Worm (Caenorhabditis elegans) whole organism, L4 larva: ENCODE measurements around the gene enee-1.

Experiments used
- F37D6.2 ChIP-seq: sonication (generic microtip); optimal IDR thresholded peaks from 2 replicates; lab custom pipeline; 2016; ENCODE audit warnings: mild to moderate bottlenecking, missing genetic modification characterization, missing compliant biosample characterization
- R02D3.7 ChIP-seq: fragments of 150-350 bp; sonication (generic microtip); optimal IDR thresholded peaks from 3 replicates; lab custom pipeline; 2014; ENCODE audit warnings: missing biosample characterization, missing genetic modification characterization
- Y105C5A.15 ChIP-seq: fragments of 200-800 bp; sonication (Bioruptor generic); IDR thresholded peaks from 2 replicates; pipeline ENCODE4 v1.3.6; 2022; ENCODE audit warnings: missing genetic modification characterization, missing compliant biosample characterization
- Y5F2A.4 ChIP-seq: fragments of 200-800 bp; sonication (Bioruptor generic); optimal IDR thresholded peaks from 2 replicates; lab custom pipeline; 2018; ENCODE audit warnings: mild to moderate bottlenecking, missing genetic modification characterization, missing compliant biosample characterization
- ama-1 ChIP-seq: fragments of 150-350 bp; optimal IDR thresholded peaks from 2 replicates; lab custom pipeline; 2014; ENCODE audit warnings: inconsistent platforms, mixed read lengths
- cey-2 ChIP-seq: sonication (generic microtip); optimal IDR thresholded peaks from 3 replicates; lab custom pipeline; 2017; ENCODE audit warnings: missing genetic modification characterization, mild to moderate bottlenecking, missing compliant biosample characterization, antibody characterized with exemption, borderline replicate concordance; ENCODE audit not compliant: insufficient read depth
- daf-16 ChIP-seq, 3 experiments: sonication (generic microtip); optimal IDR thresholded peaks; 2 replicates each; lab custom pipeline; 2016 to 2017; ENCODE audit warnings: missing genetic modification characterization in 3 of 3, missing genetic modification reagents in 3 of 3, mild to moderate bottlenecking in 2 of 3, missing compliant biosample characterization in 2 of 3, missing biosample characterization in 1 of 3, moderate library complexity in 1 of 3
- dmd-8 ChIP-seq: fragments of 200-800 bp; sonication (Bioruptor generic); IDR thresholded peaks from 2 replicates; pipeline ENCODE4 v1.3.6; 2022; ENCODE audit warnings: missing genetic modification characterization, missing compliant biosample characterization
- dpl-1 ChIP-seq: fragments of 150-350 bp; optimal IDR thresholded peaks from 2 replicates; lab custom pipeline; 2014; ENCODE audit warnings: missing biosample characterization, missing genetic modification reagents, missing genetic modification characterization
- gei-8 ChIP-seq: fragments of 200-800 bp; sonication (Bioruptor generic); optimal IDR thresholded peaks from 2 replicates; lab custom pipeline; 2018; ENCODE audit warnings: mild to moderate bottlenecking, missing genetic modification characterization, missing compliant biosample characterization
- hlh-30 ChIP-seq: sonication (generic microtip); optimal IDR thresholded peaks from 2 replicates; lab custom pipeline; 2017; ENCODE audit warnings: antibody characterized with exemption, mild to moderate bottlenecking, missing genetic modification characterization, missing compliant biosample characterization; ENCODE audit not compliant: insufficient read depth
- hmg-1.1 ChIP-seq: fragments of 200-800 bp; sonication (Bioruptor generic); IDR thresholded peaks from 2 replicates; pipeline ENCODE4 v1.3.6; 2022; ENCODE audit warnings: missing genetic modification reagents, missing genetic modification characterization, missing compliant biosample characterization
- jun-1 ChIP-seq: fragments of 150-350 bp; optimal IDR thresholded peaks from 2 replicates; lab custom pipeline; 2014; ENCODE audit warnings: missing biosample characterization, missing genetic modification reagents, missing genetic modification characterization
- lin-29 ChIP-seq: fragments of 200-800 bp; sonication (Bioruptor generic); IDR thresholded peaks from 2 replicates; pipeline ENCODE4 v1.3.6; 2022; ENCODE audit warnings: missing genetic modification reagents, missing genetic modification characterization, missing compliant biosample characterization
- lsy-2 ChIP-seq, 2 experiments: fragments of 150-350 bp in 1 of 2; sonication (generic microtip) in 1 of 2; optimal IDR thresholded peaks; 2 replicates each; lab custom pipeline; 2014 to 2017; ENCODE audit warnings: missing biosample characterization in 2 of 2, missing genetic modification characterization in 2 of 2
- mdl-1 ChIP-seq, 2 experiments: fragments of 150-350 bp in 1 of 2; sonication (generic microtip) in 1 of 2; optimal IDR thresholded peaks; 2 replicates each; lab custom pipeline; 2014 to 2017; ENCODE audit warnings: missing biosample characterization in 2 of 2, missing genetic modification characterization in 2 of 2
- nhr-11 ChIP-seq: fragments of 150-350 bp; optimal IDR thresholded peaks from 2 replicates; lab custom pipeline; 2014; ENCODE audit warnings: missing biosample characterization, missing genetic modification characterization
- nhr-28 ChIP-seq: fragments of 150-350 bp; optimal IDR thresholded peaks from 2 replicates; lab custom pipeline; 2014; ENCODE audit warnings: missing biosample characterization, missing genetic modification characterization
- pha-4 ChIP-seq, 2 experiments: fragments of 150-350 bp in 1 of 2; fragments of 200-800 bp in 1 of 2; sonication (Bioruptor generic) in 1 of 2; IDR thresholded peaks in 1 of 2; optimal IDR thresholded peaks in 1 of 2; 2 replicates each; pipeline versions ENCODE4 v1.3.6 to Lab custom; 2014 to 2022; ENCODE audit warnings: missing genetic modification characterization in 2 of 2, missing genetic modification reagents in 2 of 2, missing biosample characterization in 1 of 2, missing compliant biosample characterization in 1 of 2
- rbr-2 ChIP-seq: sonication (generic microtip); optimal IDR thresholded peaks from 2 replicates; lab custom pipeline; 2016; ENCODE audit warnings: missing genotype, missing genetic modification characterization, missing compliant biosample characterization
- saeg-2 ChIP-seq: fragments of 200-800 bp; sonication (Bioruptor generic); IDR thresholded peaks from 2 replicates; pipeline ENCODE4 v1.3.6; 2022; ENCODE audit warnings: missing genetic modification reagents, missing genetic modification characterization, missing compliant biosample characterization
- unc-130 ChIP-seq: sonication (generic microtip); optimal IDR thresholded peaks from 2 replicates; lab custom pipeline; 2016; ENCODE audit warnings: missing genetic modification reagents, missing genetic modification characterization, missing compliant biosample characterization
- unc-62 ChIP-seq, 3 experiments: fragments of 150-350 bp in 1 of 3; sonication (generic microtip); optimal IDR thresholded peaks in 2 of 3; peaks in 1 of 3; 1 replicate in 1 of 3; 2 replicates in 2 of 3; lab custom pipeline; 2014 to 2017; ENCODE audit warnings: missing biosample characterization in 3 of 3, missing genetic modification characterization in 3 of 3, missing genetic modification reagents in 3 of 3, missing genotype in 1 of 3
- vab-7 ChIP-seq: fragments of 200-800 bp; sonication (Bioruptor generic); IDR thresholded peaks from 2 replicates; pipeline ENCODE4 v1.3.6; 2022; ENCODE audit warnings: missing genetic modification reagents, missing genetic modification characterization, missing compliant biosample characterization
- ztf-11 ChIP-seq: fragments of 150-350 bp; optimal IDR thresholded peaks from 2 replicates; lab custom pipeline; 2014; ENCODE audit warnings: missing biosample characterization, missing genetic modification characterization
- ztf-7 ChIP-seq: fragments of 150-350 bp; optimal IDR thresholded peaks from 2 replicates; lab custom pipeline; 2014; ENCODE audit warnings: missing biosample characterization, missing genetic modification characterization

enee-1 gene

DNA sequence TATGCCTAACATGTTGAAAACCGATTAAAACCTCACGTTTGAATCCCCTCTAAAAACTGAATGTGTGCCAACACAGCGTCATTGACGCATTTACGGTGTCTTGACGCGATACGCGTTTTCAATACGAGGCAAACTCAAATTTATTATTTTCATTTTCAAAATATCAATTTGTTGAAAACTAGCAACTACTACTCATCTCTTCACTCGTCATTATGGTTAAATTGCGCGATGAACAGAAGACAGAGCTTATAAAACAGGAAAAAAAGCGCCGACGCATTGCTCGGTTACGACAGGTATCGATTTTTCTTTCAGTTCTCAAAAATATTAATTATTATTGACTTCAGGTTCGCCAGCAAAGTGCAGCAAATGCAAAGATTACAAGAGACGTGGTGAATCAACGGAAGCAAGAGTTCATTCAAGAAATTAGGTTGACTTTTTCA is at the start of gene enee-1 (continued):
- TF ChIP-seq ama-1 (lab: Kevin White, UChicago) (peak; percentile 90), R02D3.7 (tag; lab: Kevin White, UChicago) (no peak), ztf-7 (peak; percentile 65), F37D6.2 (tag; lab: Kevin White, UChicago) (peak; percentile 15), Y5F2A.4 (peak; percentile 25), saeg-2 (GFP tag; lab: Robert Waterston, UW) (0 out of 2 replicates have a peak, but pooled peaks have one; percentile 51), jun-1 (tag; lab: Kevin White, UChicago) (peak; percentile 74), ztf-11 (tag; lab: Kevin White, UChicago) (no peak), dpl-1 (GFP tag; lab: Kevin White, UChicago) (peak; percentile 96), cey-2 (tag; lab: Kevin White, UChicago) (no peak), Y105C5A.15 (GFP tag; lab: Robert Waterston, UW) (no peak), vab-7 (GFP tag; lab: Robert Waterston, UW) (no peak), mdl-1 (tag; optimal IDR thresholded peaks at IDR 0.05; lab: Kevin White, UChicago) (peak in 1 of 2 experiments; percentile 18), nhr-28 (tag; lab: Kevin White, UChicago) (peak; percentile 36), pha-4 (GFP tag; IDR thresholded peaks at IDR 0.05; lab: Robert Waterston, UW) (peak; percentile 26; the same call in 1 of the 2 replicates), pha-4 (tag; optimal IDR thresholded peaks at IDR 0.05; lab: Kevin White, UChicago) (peak; percentile 59), unc-62 (GFP tag; optimal IDR thresholded peaks at IDR 0.05 in 1 of 2; lab: Kevin White, UChicago) (peak in 1 of 2 experiments; percentile 92), unc-62 (tag; optimal IDR thresholded peaks at IDR 0.05; lab: Kevin White, UChicago) (no peak), hlh-30 (tag; lab: Kevin White, UChicago) (peak; percentile 76), rbr-2 (tag; lab: Kevin White, UChicago) (peak; percentile 72), lsy-2 (tag; optimal IDR thresholded peaks at IDR 0.05; lab: Kevin White, UChicago) (peak; percentile 42 to 89), dmd-8 (GFP tag; lab: Robert Waterston, UW) (no peak)

DNA sequence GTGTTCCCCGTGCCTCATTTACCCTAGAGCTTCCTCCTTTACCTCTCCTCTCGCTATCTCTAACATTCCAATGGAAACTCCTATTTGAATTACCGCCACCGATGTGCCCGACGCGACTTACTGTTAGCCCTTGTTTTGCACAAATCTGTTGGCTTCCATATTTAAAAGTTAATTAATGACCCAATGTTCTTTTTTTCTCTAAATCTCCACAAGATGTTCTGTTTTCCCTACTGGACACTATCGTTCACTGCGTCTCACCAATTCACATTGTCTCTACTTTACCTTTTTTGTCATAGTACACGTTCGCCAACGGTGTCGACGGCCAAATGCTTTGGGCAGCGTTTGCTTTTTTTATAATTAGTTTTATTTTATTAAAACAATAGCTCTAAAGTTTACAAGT is 23.9 kb upstream of the enee-1 start:
- TF ChIP-seq daf-16 (GFP tag; optimal IDR thresholded peaks at IDR 0.05; lab: Kevin White, UChicago) = no peak
- peak; percentile 8 for TF ChIP-seq daf-16 (tag; optimal IDR thresholded peaks at IDR 0.05; lab: Kevin White, UChicago)
- TF ChIP-seq unc-130 (GFP tag; lab: Kevin White, UChicago) = no peak

- TF ChIP-seq jun-1 (tag; lab: Kevin White, UChicago) (no peak), hmg-1.1 (0 out of 2 replicates have a peak, but pooled peaks have one; percentile 16)
- TF ChIP-seq, all 104 proteins: peak for 1
Observed at ce11 chrII:1334-1898, 23.1 kb upstream of the enee-1 start, which contains the start of gene 2L52.1. Gene 2L52.1 (plus strand): TSS chrII:1848.

- peak in 1 of 2 experiments; percentile 80 for TF ChIP-seq unc-62 (GFP tag; optimal IDR thresholded peaks at IDR 0.05 in 1 of 2; lab: Kevin White, UChicago)
- TF ChIP-seq unc-62 (tag; optimal IDR thresholded peaks at IDR 0.05; lab: Kevin White, UChicago) = no peak
- TF ChIP-seq lin-29 (GFP tag; lab: Robert Waterston, UW) = no peak
- TF ChIP-seq rbr-2 (tag; lab: Kevin White, UChicago) = no peak
Observed at ce11 chrII:4793-5192, 19.7 kb upstream of the enee-1 start.

- TF ChIP-seq nhr-11 (tag; lab: Kevin White, UChicago) (peak; percentile 13), unc-62 (GFP tag; optimal IDR thresholded peaks at IDR 0.05 in 1 of 2; lab: Kevin White, UChicago) (peak in 1 of 2 experiments; percentile 18), unc-62 (tag; optimal IDR thresholded peaks at IDR 0.05; lab: Kevin White, UChicago) (no peak), ama-1 (lab: Kevin White, UChicago) (no peak)
Observed at ce11 chrII:6349-6748, 18.1 kb upstream of the enee-1 start, which contains the start of gene osta-1. Gene osta-1 (plus strand): TSS chrII:6657.

ce11 chrII:8212-8611 is 16.3 kb upstream of the enee-1 start:
- peak in 1 of 2 experiments; percentile 85 for TF ChIP-seq unc-62 (GFP tag; optimal IDR thresholded peaks at IDR 0.05 in 1 of 2; lab: Kevin White, UChicago)
- no peak for TF ChIP-seq unc-62 (tag; optimal IDR thresholded peaks at IDR 0.05; lab: Kevin White, UChicago)
- TF ChIP-seq gei-8 = no peak
- TF ChIP-seq, all 104 proteins: peak for 1
